Fruit fly (Drosophila melanogaster) Kc167 (cell line): ENCODE results near the gene jim.

ENCODE experiments used
- Myc ChIP-seq: fragments of >200 bp; optimal IDR thresholded peaks from 2 replicates; lab custom pipeline; 2017; ENCODE audit warnings: missing external identifiers
- Sin3A ChIP-seq: fragments of >200 bp; optimal IDR thresholded peaks from 2 replicates; lab custom pipeline; 2018; ENCODE audit warnings: missing external identifiers
- insv ChIP-seq: fragments of >200 bp; optimal IDR thresholded peaks from 3 replicates; lab custom pipeline; 2018; ENCODE audit warnings: missing external identifiers
- ttk ChIP-seq: sonication (Bioruptor generic); optimal IDR thresholded peaks from 2 replicates; lab custom pipeline; 2017; ENCODE audit warnings: missing external identifiers

DNA sequence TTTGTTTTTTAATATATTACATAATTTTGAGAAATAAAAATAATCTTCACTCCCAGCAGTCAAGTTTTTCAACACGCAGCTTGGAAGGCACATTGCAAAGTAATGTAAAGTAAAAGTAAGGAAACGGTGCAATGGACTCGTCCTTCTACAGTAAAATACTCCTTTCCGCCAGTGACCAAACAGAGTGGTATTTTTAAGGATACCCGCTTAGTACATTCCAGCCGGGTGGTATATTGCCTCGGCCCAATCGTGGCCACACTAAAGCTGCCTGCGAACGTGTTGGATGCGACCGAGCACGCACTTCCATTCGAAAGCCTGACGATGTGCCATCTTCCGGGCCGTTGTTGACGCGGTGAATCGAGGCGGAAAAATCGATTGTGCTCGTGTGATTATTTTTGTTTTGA, 85.8 kb downstream of the jim start, which contains the start of gene SPoCk:
- no peak for TF ChIP-seq ttk (lab: Kevin White, UChicago)
- TF ChIP-seq Myc, result no peak
- TF ChIP-seq insv (lab: Kevin White, UChicago), result no peak
- no peak for TF ChIP-seq Sin3A (lab: Kevin White, UChicago)
